Worm (Caenorhabditis elegans) whole organism, L3 larva: ENCODE results near the gene puf-8.
A peak's percentile ranks its signal among the peaks of the same experiment; 100 is the strongest.

ENCODE experiments used
- R02D3.7 ChIP-seq: fragments of 150-350 bp; optimal IDR thresholded peaks from 2 replicates; lab custom pipeline; 2014; ENCODE audit warnings: missing biosample characterization, missing genetic modification characterization
- ZK546.5 ChIP-seq: sonication (generic microtip); optimal IDR thresholded peaks from 2 replicates; lab custom pipeline; 2017; ENCODE audit warnings: missing biosample characterization, missing genetic modification characterization
- aly-2 ChIP-seq: fragments of 150-350 bp; optimal IDR thresholded peaks from 2 replicates; lab custom pipeline; 2014; ENCODE audit warnings: missing biosample characterization, missing genetic modification characterization
- ama-1 ChIP-seq: fragments of 150-350 bp; optimal IDR thresholded peaks from 2 replicates; lab custom pipeline; 2018
- ceh-16 ChIP-seq: sonication (generic microtip); optimal IDR thresholded peaks from 2 replicates; lab custom pipeline; 2017; ENCODE audit warnings: missing biosample characterization, missing genetic modification characterization
- ceh-28 ChIP-seq: fragments of 150-350 bp; optimal IDR thresholded peaks from 2 replicates; lab custom pipeline; 2014; ENCODE audit warnings: missing biosample characterization, missing genetic modification reagents, missing genetic modification characterization
- ceh-82 ChIP-seq: fragments of 150-350 bp; optimal IDR thresholded peaks from 2 replicates; lab custom pipeline; 2014; ENCODE audit warnings: missing biosample characterization, missing genetic modification characterization
- ceh-9 ChIP-seq: sonication (generic microtip); optimal IDR thresholded peaks from 2 replicates; lab custom pipeline; 2018; ENCODE audit warnings: missing biosample characterization, missing genetic modification characterization
- daf-12 ChIP-seq: fragments of 150-350 bp; optimal IDR thresholded peaks from 2 replicates; lab custom pipeline; 2014; ENCODE audit warnings: missing biosample characterization, missing genetic modification reagents, missing genetic modification characterization
- egl-5 ChIP-seq: fragments of 150-350 bp; optimal IDR thresholded peaks from 2 replicates; lab custom pipeline; 2017; ENCODE audit warnings: missing biosample characterization, missing genetic modification reagents, missing genetic modification characterization, inconsistent platforms
- elt-1 ChIP-seq: fragments of 150-350 bp; optimal IDR thresholded peaks from 2 replicates; lab custom pipeline; 2014; ENCODE audit warnings: missing biosample characterization, missing genetic modification characterization
- elt-2 ChIP-seq: sonication (generic microtip); optimal IDR thresholded peaks from 2 replicates; lab custom pipeline; 2016; ENCODE audit warnings: missing genetic modification reagents, mild to moderate bottlenecking, missing genetic modification characterization, missing compliant biosample characterization
- elt-3 ChIP-seq, 3 experiments: fragments of 150-350 bp in 1 of 3; sonication (generic microtip) in 2 of 3; optimal IDR thresholded peaks; 2 replicates in 2 of 3; 4 replicates in 1 of 3; lab custom pipeline; 2014 to 2017; ENCODE audit warnings: missing biosample characterization in 3 of 3, missing genetic modification characterization in 3 of 3
- eor-1 ChIP-seq, 2 experiments: fragments of 150-350 bp; optimal IDR thresholded peaks; 2 replicates each; lab custom pipeline; 2014 to 2018; ENCODE audit warnings: missing biosample characterization in 2 of 2, missing genetic modification characterization in 2 of 2
- fkh-10 ChIP-seq: sonication (generic microtip); optimal IDR thresholded peaks from 2 replicates; lab custom pipeline; 2017; ENCODE audit warnings: missing biosample characterization, missing genetic modification reagents, missing genetic modification characterization
- fkh-2 ChIP-seq: fragments of 150-350 bp; optimal IDR thresholded peaks from 2 replicates; lab custom pipeline; 2014; ENCODE audit warnings: missing biosample characterization, missing genetic modification reagents, missing genetic modification characterization
- fos-1 ChIP-seq: fragments of 150-350 bp; optimal IDR thresholded peaks from 2 replicates; lab custom pipeline; 2014; ENCODE audit warnings: missing biosample characterization, missing genetic modification characterization
- hmg-11 ChIP-seq: sonication (generic microtip); optimal IDR thresholded peaks from 2 replicates; lab custom pipeline; 2016; ENCODE audit warnings: missing genetic modification characterization, missing compliant biosample characterization
- jun-1 ChIP-seq: fragments of 150-350 bp; optimal IDR thresholded peaks from 2 replicates; lab custom pipeline; 2014; ENCODE audit warnings: missing biosample characterization, missing genetic modification reagents, missing genetic modification characterization
- lin-39 ChIP-seq: fragments of 150-350 bp; optimal IDR thresholded peaks from 2 replicates; lab custom pipeline; 2018; ENCODE audit warnings: missing biosample characterization, missing genetic modification reagents, missing genetic modification characterization
- lsy-12 ChIP-seq: sonication (generic microtip); optimal IDR thresholded peaks from 2 replicates; lab custom pipeline; 2016; ENCODE audit warnings: mild to moderate bottlenecking, missing genetic modification characterization, missing compliant biosample characterization
- mdl-1 ChIP-seq: fragments of 150-350 bp; optimal IDR thresholded peaks from 2 replicates; lab custom pipeline; 2014; ENCODE audit warnings: missing biosample characterization, missing genetic modification characterization
- mml-1 ChIP-seq: fragments of 150-350 bp; sonication (generic microtip); optimal IDR thresholded peaks from 3 replicates; lab custom pipeline; 2014; ENCODE audit warnings: missing biosample characterization, missing genetic modification characterization
- nfya-1 ChIP-seq: sonication (generic microtip); optimal IDR thresholded peaks from 2 replicates; lab custom pipeline; 2017; ENCODE audit warnings: missing genetic modification characterization, mild to moderate bottlenecking, missing compliant biosample characterization, antibody characterized with exemption, moderate library complexity; ENCODE audit not compliant: insufficient read depth
- nhr-11 ChIP-seq: fragments of 150-350 bp; optimal IDR thresholded peaks from 2 replicates; lab custom pipeline; 2014; ENCODE audit warnings: missing biosample characterization, missing genetic modification characterization
- nhr-12 ChIP-seq: fragments of 150-350 bp; optimal IDR thresholded peaks from 2 replicates; lab custom pipeline; 2014; ENCODE audit warnings: missing biosample characterization, missing genetic modification characterization
- nhr-23 ChIP-seq: fragments of 150-350 bp; optimal IDR thresholded peaks from 2 replicates; lab custom pipeline; 2014; ENCODE audit warnings: missing biosample characterization, missing genetic modification reagents, missing genetic modification characterization
- nhr-237 ChIP-seq: fragments of 150-350 bp; optimal IDR thresholded peaks from 2 replicates; lab custom pipeline; 2014; ENCODE audit warnings: missing biosample characterization, missing genetic modification characterization
- nhr-25 ChIP-seq: sonication (generic microtip); optimal IDR thresholded peaks from 2 replicates; lab custom pipeline; 2017; ENCODE audit warnings: missing biosample characterization, missing genetic modification characterization
- nhr-28 ChIP-seq: fragments of 150-350 bp; optimal IDR thresholded peaks from 2 replicates; lab custom pipeline; 2014; ENCODE audit warnings: missing biosample characterization, missing genetic modification characterization
- nhr-43 ChIP-seq: sonication (generic microtip); optimal IDR thresholded peaks from 2 replicates; lab custom pipeline; 2016; ENCODE audit warnings: mild to moderate bottlenecking, missing genetic modification characterization, missing compliant biosample characterization; ENCODE audit not compliant: poor library complexity, severe bottlenecking
- nhr-67 ChIP-seq: fragments of 150-350 bp; optimal IDR thresholded peaks from 2 replicates; lab custom pipeline; 2014; ENCODE audit warnings: missing biosample characterization, missing genetic modification characterization
- nhr-77 ChIP-seq: fragments of 150-350 bp; optimal IDR thresholded peaks from 2 replicates; lab custom pipeline; 2014; ENCODE audit warnings: missing biosample characterization, missing genetic modification characterization
- pha-4 ChIP-seq: fragments of 150-350 bp; optimal IDR thresholded peaks from 2 replicates; lab custom pipeline; 2014; ENCODE audit warnings: missing biosample characterization, missing genetic modification reagents, missing genetic modification characterization
- pqm-1 ChIP-seq: fragments of 150-350 bp; optimal IDR thresholded peaks from 2 replicates; lab custom pipeline; 2017; ENCODE audit warnings: missing biosample characterization, missing genetic modification characterization, inconsistent platforms
- sea-2 ChIP-seq: fragments of 150-350 bp; sonication (generic microtip); optimal IDR thresholded peaks from 4 replicates; lab custom pipeline; 2014; ENCODE audit warnings: missing biosample characterization, missing genetic modification reagents, missing genetic modification characterization
- skn-1 ChIP-seq: fragments of 150-350 bp; optimal IDR thresholded peaks from 2 replicates; lab custom pipeline; 2014; ENCODE audit warnings: missing biosample characterization, missing genetic modification characterization
- snpc-4 ChIP-seq: fragments of 150-350 bp; optimal IDR thresholded peaks from 2 replicates; lab custom pipeline; 2014; ENCODE audit warnings: missing biosample characterization, missing genetic modification characterization
- tbx-2 ChIP-seq: sonication (generic microtip); optimal IDR thresholded peaks from 2 replicates; lab custom pipeline; 2016; ENCODE audit warnings: mild to moderate bottlenecking, missing genetic modification characterization, missing compliant biosample characterization
- unc-39 ChIP-seq: sonication (generic microtip); optimal IDR thresholded peaks from 4 replicates; lab custom pipeline; 2017; ENCODE audit warnings: missing biosample characterization, missing genetic modification characterization
- unc-62 ChIP-seq: fragments of 150-350 bp; sonication (generic microtip); optimal IDR thresholded peaks from 4 replicates; lab custom pipeline; 2014; ENCODE audit warnings: missing biosample characterization, missing genetic modification reagents, missing genetic modification characterization
- zag-1 ChIP-seq: fragments of 150-350 bp; optimal IDR thresholded peaks from 2 replicates; lab custom pipeline; 2014; ENCODE audit warnings: missing biosample characterization, missing genetic modification characterization
- ztf-11 ChIP-seq: fragments of 150-350 bp; optimal IDR thresholded peaks from 2 replicates; lab custom pipeline; 2014; ENCODE audit warnings: missing biosample characterization, missing genetic modification characterization
- ztf-4 ChIP-seq: fragments of 150-350 bp; optimal IDR thresholded peaks from 2 replicates; lab custom pipeline; 2014; ENCODE audit warnings: missing biosample characterization, missing genetic modification characterization

puf-8 gene

ce11 chrII:7341572-7342303 lies 43.7 kb upstream of the puf-8 start:
- TF ChIP-seq daf-12 (tag; lab: Kevin White, UChicago) (no peak), unc-39 (no peak)

DNA sequence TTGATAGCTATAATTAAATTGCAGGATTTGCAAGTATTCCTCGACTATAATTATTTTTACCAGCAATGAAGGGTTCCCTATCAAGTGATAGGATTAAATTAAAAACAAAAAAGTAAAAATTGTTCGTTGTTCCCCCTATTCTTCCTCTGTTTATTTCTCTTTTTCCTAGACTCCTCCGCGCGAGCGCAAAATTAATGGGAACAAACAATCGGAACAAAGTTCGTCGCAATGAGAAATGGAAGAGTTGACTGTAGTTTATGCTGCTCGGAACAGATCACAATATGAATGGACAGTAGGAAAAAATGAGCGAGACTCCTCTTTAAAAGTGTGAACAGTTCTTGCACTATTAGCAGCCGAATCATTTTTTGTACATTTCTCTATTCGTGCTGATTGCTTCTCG lies 42.7 kb upstream of the puf-8 start:
- no peak for TF ChIP-seq lin-39 (tag; lab: Kevin White, UChicago)
- TF ChIP-seq hmg-11 (tag; lab: Kevin White, UChicago) = no peak
- TF ChIP-seq tbx-2 (tag; lab: Kevin White, UChicago) = no peak
- TF ChIP-seq nhr-25 = no peak
- TF ChIP-seq pha-4 (tag; lab: Kevin White, UChicago) = peak; percentile 73
- TF ChIP-seq nfya-1 = no peak
- peak; percentile 65 for TF ChIP-seq ama-1 (lab: Kevin White, UChicago)
- TF ChIP-seq, all 47 proteins: peak for 2

DNA sequence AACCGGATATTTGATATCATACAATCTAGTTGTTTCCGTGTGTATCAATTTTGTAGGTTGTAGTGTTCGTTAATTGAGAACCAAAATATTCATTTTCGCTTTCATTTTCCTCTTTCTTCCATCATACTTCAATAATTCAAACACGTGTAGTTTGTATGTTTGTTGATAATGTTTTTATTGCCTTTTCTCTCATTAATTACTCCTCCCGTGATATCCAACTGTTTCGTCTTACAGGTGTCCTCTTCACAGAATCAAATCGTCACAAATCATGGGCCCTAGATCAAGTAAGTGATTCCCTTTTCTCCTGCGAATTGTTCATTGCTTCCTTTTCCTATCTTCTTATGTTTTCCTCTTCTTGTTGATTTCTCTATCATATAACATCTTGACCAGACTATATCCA lies 40.9 kb upstream of the puf-8 start, which contains the start of gene nhr-21:
TSS of gene nhr-21 (plus strand) at position 235 of the 400 bp plus-strand sequence.
- TF ChIP-seq ztf-11 (tag; lab: Kevin White, UChicago) = no peak
- no peak for TF ChIP-seq ceh-82
- TF ChIP-seq nhr-237 = no peak
- TF ChIP-seq egl-5 = no peak
- TF ChIP-seq ama-1 (lab: Kevin White, UChicago) = peak; percentile 52
- TF ChIP-seq mdl-1 (tag; lab: Kevin White, UChicago) = no peak
- no peak for TF ChIP-seq nhr-28
- no peak for TF ChIP-seq sea-2
- peak; percentile 10 for TF ChIP-seq ceh-28 (tag; lab: Kevin White, UChicago)
- no peak for TF ChIP-seq lin-39 (tag; lab: Kevin White, UChicago)
- TF ChIP-seq nhr-25 = peak; percentile 24
- TF ChIP-seq pha-4 (tag; lab: Kevin White, UChicago) = no peak
- no peak for TF ChIP-seq fkh-10 (GFP tag; lab: Kevin White, UChicago)
- TF ChIP-seq elt-2 = no peak
- no peak for TF ChIP-seq nhr-11
- TF ChIP-seq nhr-12 (tag; lab: Kevin White, UChicago) = no peak
- no peak for TF ChIP-seq daf-12 (tag; lab: Kevin White, UChicago)
- no peak for TF ChIP-seq ztf-4 (tag; lab: Kevin White, UChicago)
- no peak for TF ChIP-seq aly-2 (tag; lab: Kevin White, UChicago)
- TF ChIP-seq mml-1 = no peak
- no peak for TF ChIP-seq ceh-16 (tag; lab: Kevin White, UChicago)
- no peak for TF ChIP-seq nhr-43
- no peak for TF ChIP-seq zag-1
- peak; percentile 35 for TF ChIP-seq nfya-1
- no peak for TF ChIP-seq skn-1 (tag; lab: Kevin White, UChicago)
- TF ChIP-seq fkh-2 (tag; lab: Kevin White, UChicago) = no peak
- no peak for TF ChIP-seq ceh-9 (tag; lab: Kevin White, UChicago)
- no peak for TF ChIP-seq lsy-12 (tag; lab: Kevin White, UChicago)
- peak in 1 of 3 experiments; percentile 56 for TF ChIP-seq elt-3 (tag; optimal IDR thresholded peaks at IDR 0.05; lab: Kevin White, UChicago)
- no peak for TF ChIP-seq nhr-67 (tag; lab: Kevin White, UChicago)
- no peak for TF ChIP-seq R02D3.7
- TF ChIP-seq unc-39 = no peak
- no peak for TF ChIP-seq pqm-1
- no peak for TF ChIP-seq jun-1 (tag; lab: Kevin White, UChicago)
- TF ChIP-seq snpc-4 (tag; lab: Kevin White, UChicago) = no peak
- TF ChIP-seq unc-62 (GFP tag; lab: Kevin White, UChicago) = no peak
- TF ChIP-seq hmg-11 (tag; lab: Kevin White, UChicago) = no peak
- TF ChIP-seq elt-1 = no peak
- no peak for TF ChIP-seq tbx-2 (tag; lab: Kevin White, UChicago)
- TF ChIP-seq eor-1 (tag; optimal IDR thresholded peaks at IDR 0.05; lab: Kevin White, UChicago) = no peak
- no peak for TF ChIP-seq fos-1 (tag; lab: Kevin White, UChicago)
- TF ChIP-seq ZK546.5 = no peak
- TF ChIP-seq nhr-23 = peak; percentile 50
- TF ChIP-seq nhr-77 (tag; lab: Kevin White, UChicago) = no peak
- TF ChIP-seq, all 47 proteins: peak for 6
